Worm (Caenorhabditis elegans) whole organism, L3 larva: Measurements from ENCODE around the gene clec-146.

Experiments
- R02D3.7 ChIP-seq: fragments of 150-350 bp; optimal IDR thresholded peaks from 2 replicates; lab custom pipeline; 2014; ENCODE audit warnings: missing biosample characterization, missing genetic modification characterization
- ZK546.5 ChIP-seq: sonication (generic microtip); optimal IDR thresholded peaks from 2 replicates; lab custom pipeline; 2017; ENCODE audit warnings: missing biosample characterization, missing genetic modification characterization
- aly-2 ChIP-seq: fragments of 150-350 bp; optimal IDR thresholded peaks from 2 replicates; lab custom pipeline; 2014; ENCODE audit warnings: missing biosample characterization, missing genetic modification characterization
- ama-1 ChIP-seq: fragments of 150-350 bp; optimal IDR thresholded peaks from 2 replicates; lab custom pipeline; 2018
- ceh-28 ChIP-seq: fragments of 150-350 bp; optimal IDR thresholded peaks from 2 replicates; lab custom pipeline; 2014; ENCODE audit warnings: missing biosample characterization, missing genetic modification reagents, missing genetic modification characterization
- ceh-82 ChIP-seq: fragments of 150-350 bp; optimal IDR thresholded peaks from 2 replicates; lab custom pipeline; 2014; ENCODE audit warnings: missing biosample characterization, missing genetic modification characterization
- daf-12 ChIP-seq: fragments of 150-350 bp; optimal IDR thresholded peaks from 2 replicates; lab custom pipeline; 2014; ENCODE audit warnings: missing biosample characterization, missing genetic modification reagents, missing genetic modification characterization
- egl-27 ChIP-seq: sonication (generic microtip); optimal IDR thresholded peaks from 4 replicates; lab custom pipeline; 2017; ENCODE audit warnings: missing biosample characterization, missing genetic modification reagents, missing genetic modification characterization
- egl-5 ChIP-seq: fragments of 150-350 bp; optimal IDR thresholded peaks from 2 replicates; lab custom pipeline; 2017; ENCODE audit warnings: missing biosample characterization, missing genetic modification reagents, missing genetic modification characterization, inconsistent platforms
- elt-1 ChIP-seq: fragments of 150-350 bp; optimal IDR thresholded peaks from 2 replicates; lab custom pipeline; 2014; ENCODE audit warnings: missing biosample characterization, missing genetic modification characterization
- elt-2 ChIP-seq: sonication (generic microtip); optimal IDR thresholded peaks from 2 replicates; lab custom pipeline; 2016; ENCODE audit warnings: missing genetic modification reagents, mild to moderate bottlenecking, missing genetic modification characterization, missing compliant biosample characterization
- elt-3 ChIP-seq, 3 experiments: fragments of 150-350 bp in 1 of 3; sonication (generic microtip) in 2 of 3; optimal IDR thresholded peaks; 2 replicates in 2 of 3; 4 replicates in 1 of 3; lab custom pipeline; 2014 to 2017; ENCODE audit warnings: missing biosample characterization in 3 of 3, missing genetic modification characterization in 3 of 3
- eor-1 ChIP-seq, 2 experiments: fragments of 150-350 bp; optimal IDR thresholded peaks; 2 replicates each; lab custom pipeline; 2014 to 2018; ENCODE audit warnings: missing biosample characterization in 2 of 2, missing genetic modification characterization in 2 of 2
- fkh-2 ChIP-seq: fragments of 150-350 bp; optimal IDR thresholded peaks from 2 replicates; lab custom pipeline; 2014; ENCODE audit warnings: missing biosample characterization, missing genetic modification reagents, missing genetic modification characterization
- fos-1 ChIP-seq: fragments of 150-350 bp; optimal IDR thresholded peaks from 2 replicates; lab custom pipeline; 2014; ENCODE audit warnings: missing biosample characterization, missing genetic modification characterization
- hmg-11 ChIP-seq: sonication (generic microtip); optimal IDR thresholded peaks from 2 replicates; lab custom pipeline; 2016; ENCODE audit warnings: missing genetic modification characterization, missing compliant biosample characterization
- mdl-1 ChIP-seq: fragments of 150-350 bp; optimal IDR thresholded peaks from 2 replicates; lab custom pipeline; 2014; ENCODE audit warnings: missing biosample characterization, missing genetic modification characterization
- mml-1 ChIP-seq: fragments of 150-350 bp; sonication (generic microtip); optimal IDR thresholded peaks from 3 replicates; lab custom pipeline; 2014; ENCODE audit warnings: missing biosample characterization, missing genetic modification characterization
- nfya-1 ChIP-seq: sonication (generic microtip); optimal IDR thresholded peaks from 2 replicates; lab custom pipeline; 2017; ENCODE audit warnings: missing genetic modification characterization, mild to moderate bottlenecking, missing compliant biosample characterization, antibody characterized with exemption, moderate library complexity; ENCODE audit not compliant: insufficient read depth
- nhr-11 ChIP-seq: fragments of 150-350 bp; optimal IDR thresholded peaks from 2 replicates; lab custom pipeline; 2014; ENCODE audit warnings: missing biosample characterization, missing genetic modification characterization
- nhr-12 ChIP-seq: fragments of 150-350 bp; optimal IDR thresholded peaks from 2 replicates; lab custom pipeline; 2014; ENCODE audit warnings: missing biosample characterization, missing genetic modification characterization
- nhr-23 ChIP-seq: fragments of 150-350 bp; optimal IDR thresholded peaks from 2 replicates; lab custom pipeline; 2014; ENCODE audit warnings: missing biosample characterization, missing genetic modification reagents, missing genetic modification characterization
- nhr-237 ChIP-seq: fragments of 150-350 bp; optimal IDR thresholded peaks from 2 replicates; lab custom pipeline; 2014; ENCODE audit warnings: missing biosample characterization, missing genetic modification characterization
- nhr-25 ChIP-seq: sonication (generic microtip); optimal IDR thresholded peaks from 2 replicates; lab custom pipeline; 2017; ENCODE audit warnings: missing biosample characterization, missing genetic modification characterization
- nhr-28 ChIP-seq: fragments of 150-350 bp; optimal IDR thresholded peaks from 2 replicates; lab custom pipeline; 2014; ENCODE audit warnings: missing biosample characterization, missing genetic modification characterization
- nhr-43 ChIP-seq: sonication (generic microtip); optimal IDR thresholded peaks from 2 replicates; lab custom pipeline; 2016; ENCODE audit warnings: mild to moderate bottlenecking, missing genetic modification characterization, missing compliant biosample characterization; ENCODE audit not compliant: poor library complexity, severe bottlenecking
- nhr-67 ChIP-seq: fragments of 150-350 bp; optimal IDR thresholded peaks from 2 replicates; lab custom pipeline; 2014; ENCODE audit warnings: missing biosample characterization, missing genetic modification characterization
- nhr-76 ChIP-seq: fragments of 150-350 bp; sonication (generic microtip); optimal IDR thresholded peaks from 5 replicates; lab custom pipeline; 2014; ENCODE audit warnings: missing biosample characterization, missing genetic modification characterization
- pqm-1 ChIP-seq: fragments of 150-350 bp; optimal IDR thresholded peaks from 2 replicates; lab custom pipeline; 2017; ENCODE audit warnings: missing biosample characterization, missing genetic modification characterization, inconsistent platforms
- sea-2 ChIP-seq: fragments of 150-350 bp; sonication (generic microtip); optimal IDR thresholded peaks from 4 replicates; lab custom pipeline; 2014; ENCODE audit warnings: missing biosample characterization, missing genetic modification reagents, missing genetic modification characterization
- skn-1 ChIP-seq: fragments of 150-350 bp; optimal IDR thresholded peaks from 2 replicates; lab custom pipeline; 2014; ENCODE audit warnings: missing biosample characterization, missing genetic modification characterization
- snpc-4 ChIP-seq: fragments of 150-350 bp; optimal IDR thresholded peaks from 2 replicates; lab custom pipeline; 2014; ENCODE audit warnings: missing biosample characterization, missing genetic modification characterization
- unc-62 ChIP-seq: fragments of 150-350 bp; sonication (generic microtip); optimal IDR thresholded peaks from 4 replicates; lab custom pipeline; 2014; ENCODE audit warnings: missing biosample characterization, missing genetic modification reagents, missing genetic modification characterization
- zag-1 ChIP-seq: fragments of 150-350 bp; optimal IDR thresholded peaks from 2 replicates; lab custom pipeline; 2014; ENCODE audit warnings: missing biosample characterization, missing genetic modification characterization

The clec-146 gene

ce11 chrII:13640210-13640609 is 46.6 kb upstream of the clec-146 start (continued):
- TF ChIP-seq nhr-11 (tag; lab: Kevin White, UChicago) (no peak), skn-1 (tag; lab: Kevin White, UChicago) (no peak), elt-2 (tag; lab: Kevin White, UChicago) (peak; percentile 25), nhr-76 (tag; lab: Kevin White, UChicago) (no peak)
- TF ChIP-seq, all 47 proteins: peak for 6

ce11 chrII:13638576-13638975 is 45.0 kb upstream of the clec-146 start:
- TF ChIP-seq skn-1 (tag; lab: Kevin White, UChicago) = peak; percentile 17
- no peak for TF ChIP-seq ama-1 (lab: Kevin White, UChicago)
- peak; percentile 89 for TF ChIP-seq nhr-23 (tag; lab: Kevin White, UChicago)
- peak in 1 of 3 experiments; percentile 5 for TF ChIP-seq elt-3 (tag; optimal IDR thresholded peaks at IDR 0.05; lab: Kevin White, UChicago)
- peak; percentile 76 for TF ChIP-seq pqm-1
- no peak for TF ChIP-seq daf-12 (tag; lab: Kevin White, UChicago)
- peak; percentile 54 for TF ChIP-seq nhr-43
- TF ChIP-seq R02D3.7 (tag; lab: Kevin White, UChicago) = no peak
- TF ChIP-seq elt-1 (tag; lab: Kevin White, UChicago) = peak; percentile 97
- TF ChIP-seq elt-2 (tag; lab: Kevin White, UChicago) = peak; percentile 75
- TF ChIP-seq sea-2 (GFP tag; lab: Kevin White, UChicago) = no peak
- peak; percentile 87 for TF ChIP-seq nhr-25 (tag; lab: Kevin White, UChicago)
- TF ChIP-seq unc-62 = no peak
- TF ChIP-seq ceh-28 = peak; percentile 79
- peak; percentile 17 for TF ChIP-seq nfya-1 (tag; lab: Kevin White, UChicago)

- TF ChIP-seq ZK546.5 (tag; lab: Kevin White, UChicago) = no peak
- no peak for TF ChIP-seq egl-5 (tag; lab: Kevin White, UChicago)
- peak; percentile 5 for TF ChIP-seq nhr-43
- TF ChIP-seq elt-3 (tag; optimal IDR thresholded peaks at IDR 0.05; lab: Kevin White, UChicago) = no peak
- TF ChIP-seq fkh-2 (tag; lab: Kevin White, UChicago) = no peak
These were observed 44.4 kb upstream of the clec-146 start, which contains the start of gene phdh-1 for ce11 chrII:13637941-13638489. phdh-1 (minus strand) TSS chrII:13638480.

- TF ChIP-seq nhr-76 (tag; lab: Kevin White, UChicago) = no peak
- no peak for TF ChIP-seq egl-27 (tag; lab: Kevin White, UChicago)
- no peak for TF ChIP-seq nhr-67
- TF ChIP-seq nhr-237 (tag; lab: Kevin White, UChicago) = no peak
- no peak for TF ChIP-seq nhr-12 (tag; lab: Kevin White, UChicago)
- no peak for TF ChIP-seq aly-2 (tag; lab: Kevin White, UChicago)
- peak; percentile 27 for TF ChIP-seq ama-1 (lab: Kevin White, UChicago)
- TF ChIP-seq zag-1 (tag; lab: Kevin White, UChicago) = no peak
- no peak for TF ChIP-seq hmg-11 (tag; lab: Kevin White, UChicago)
These were observed 43.9 kb upstream of the clec-146 start for ce11 chrII:13637464-13637863.

ce11 chrII:13636596-13636995 is 43.0 kb upstream of the clec-146 start:
- TF ChIP-seq nhr-23 (tag; lab: Kevin White, UChicago) = peak; percentile 29
- peak; percentile 78 for TF ChIP-seq nhr-43
- TF ChIP-seq elt-3 (tag; optimal IDR thresholded peaks at IDR 0.05; lab: Kevin White, UChicago) = no peak
- TF ChIP-seq, all 47 proteins: peak for 2

- TF ChIP-seq unc-62 (no peak), elt-2 (tag; lab: Kevin White, UChicago) (peak; percentile 30), R02D3.7 (tag; lab: Kevin White, UChicago) (no peak), elt-1 (tag; lab: Kevin White, UChicago) (peak; percentile 81)
These were observed 38.7 kb upstream of the clec-146 start, which contains the start of gene tag-10 for ce11 chrII:13632238-13632637. tag-10 (plus strand) TSS chrII:13632584.

ce11 chrII:13630690-13631089 is 37.1 kb upstream of the clec-146 start, which contains the start of the genes gst-17 and gst-18:
gst-17 (minus strand) TSS chrII:13630790.
gst-18 (minus strand) TSS chrII:13630887.
- no peak for TF ChIP-seq fos-1
- TF ChIP-seq elt-1 (tag; lab: Kevin White, UChicago) = no peak
- no peak for TF ChIP-seq aly-2 (tag; lab: Kevin White, UChicago)
- TF ChIP-seq elt-2 (tag; lab: Kevin White, UChicago) = no peak
- no peak for TF ChIP-seq ceh-82 (tag; lab: Kevin White, UChicago)
- TF ChIP-seq snpc-4 (tag; lab: Kevin White, UChicago) = no peak
- TF ChIP-seq mml-1 (tag; lab: Kevin White, UChicago) = no peak
- TF ChIP-seq R02D3.7 (tag; lab: Kevin White, UChicago) = no peak
- no peak for TF ChIP-seq eor-1 (tag; optimal IDR thresholded peaks at IDR 0.05; lab: Kevin White, UChicago)
- TF ChIP-seq nhr-11 (tag; lab: Kevin White, UChicago) = no peak
- no peak for TF ChIP-seq unc-62
- no peak for TF ChIP-seq pqm-1
- TF ChIP-seq egl-5 (tag; lab: Kevin White, UChicago) = no peak
- TF ChIP-seq mdl-1 (tag; lab: Kevin White, UChicago) = no peak
- no peak for TF ChIP-seq nhr-28 (tag; lab: Kevin White, UChicago)
- no peak for TF ChIP-seq skn-1 (tag; lab: Kevin White, UChicago)
